Worm (Caenorhabditis elegans) whole organism, mixed stage, embryonic: Measurements from ENCODE around the gene ZK228.3.

Experiments used
- M03D4.4 ChIP-seq: sonication (generic microtip); optimal IDR thresholded peaks from 2 replicates; lab custom pipeline; 2017; ENCODE audit warnings: mild to moderate bottlenecking, missing genetic modification characterization, missing compliant biosample characterization
- blmp-1 ChIP-seq: fragments of 150-350 bp; optimal IDR thresholded peaks from 2 replicates; lab custom pipeline; 2014; ENCODE audit warnings: missing biosample characterization, missing genetic modification characterization
- ceh-39 ChIP-seq: fragments of 150-350 bp; optimal IDR thresholded peaks from 2 replicates; lab custom pipeline; 2014; ENCODE audit warnings: missing biosample characterization, missing genetic modification characterization
- ceh-83 ChIP-seq: fragments of 200-800 bp; sonication (Bioruptor generic); optimal IDR thresholded peaks from 2 replicates; lab custom pipeline; 2018; ENCODE audit warnings: mild to moderate bottlenecking, missing genetic modification characterization, missing compliant biosample characterization
- ces-1 ChIP-seq: fragments of 150-350 bp; optimal IDR thresholded peaks from 2 replicates; lab custom pipeline; 2014; ENCODE audit warnings: missing biosample characterization, missing genetic modification reagents, missing genetic modification characterization
- drap-1 ChIP-seq: fragments of 200-800 bp; sonication (Bioruptor generic); optimal IDR thresholded peaks from 3 replicates; lab custom pipeline; 2018; ENCODE audit warnings: mild to moderate bottlenecking, missing genetic modification characterization, missing compliant biosample characterization
- elt-1 ChIP-seq: sonication (generic microtip); optimal IDR thresholded peaks from 2 replicates; lab custom pipeline; 2017; ENCODE audit warnings: missing genetic modification characterization, mild to moderate bottlenecking, missing compliant biosample characterization, antibody characterized with exemption, moderate library complexity, borderline replicate concordance; ENCODE audit not compliant: insufficient read depth
- elt-3 ChIP-seq: fragments of 150-350 bp; optimal IDR thresholded peaks from 2 replicates; lab custom pipeline; 2014; ENCODE audit warnings: missing biosample characterization, missing genetic modification characterization
- flh-1 ChIP-seq: fragments of 200-800 bp; sonication (Bioruptor generic); optimal IDR thresholded peaks from 2 replicates; lab custom pipeline; 2018; ENCODE audit warnings: mild to moderate bottlenecking, missing genetic modification characterization, moderate library complexity, missing compliant biosample characterization
- ham-2 ChIP-seq: fragments of 200-800 bp; sonication (Bioruptor generic); optimal IDR thresholded peaks from 2 replicates; lab custom pipeline; 2018; ENCODE audit warnings: mild to moderate bottlenecking, missing genetic modification characterization, missing compliant biosample characterization
- hlh-1 ChIP-seq: fragments of 150-350 bp; optimal IDR thresholded peaks from 2 replicates; lab custom pipeline; 2014; ENCODE audit warnings: missing biosample characterization, missing genetic modification reagents, missing genetic modification characterization
- lsy-2 ChIP-seq: fragments of 150-350 bp; optimal IDR thresholded peaks from 2 replicates; lab custom pipeline; 2014; ENCODE audit warnings: missing biosample characterization, missing genetic modification characterization
- mab-5 ChIP-seq: fragments of 150-350 bp; optimal IDR thresholded peaks from 2 replicates; lab custom pipeline; 2014; ENCODE audit warnings: missing biosample characterization, missing genetic modification characterization
- mls-2 ChIP-seq: sonication (generic microtip); optimal IDR thresholded peaks from 2 replicates; lab custom pipeline; 2016; ENCODE audit warnings: mild to moderate bottlenecking, missing genetic modification characterization, moderate library complexity, missing compliant biosample characterization
- nhr-12 ChIP-seq: fragments of 150-350 bp; optimal IDR thresholded peaks from 2 replicates; lab custom pipeline; 2014; ENCODE audit warnings: missing biosample characterization, missing genetic modification characterization
- nhr-2 ChIP-seq: fragments of 150-350 bp; optimal IDR thresholded peaks from 2 replicates; lab custom pipeline; 2014; ENCODE audit warnings: missing biosample characterization, missing genetic modification characterization
- nhr-237 ChIP-seq: fragments of 150-350 bp; optimal IDR thresholded peaks from 2 replicates; lab custom pipeline; 2014; ENCODE audit warnings: missing biosample characterization, missing genetic modification characterization
- nhr-28 ChIP-seq: fragments of 150-350 bp; optimal IDR thresholded peaks from 2 replicates; lab custom pipeline; 2014; ENCODE audit warnings: missing biosample characterization, missing genetic modification characterization
- nhr-76 ChIP-seq: sonication (generic microtip); optimal IDR thresholded peaks from 2 replicates; lab custom pipeline; 2017; ENCODE audit warnings: missing biosample characterization, missing genetic modification characterization
- pha-4 ChIP-seq: fragments of 150-350 bp; optimal IDR thresholded peaks from 2 replicates; lab custom pipeline; 2018; ENCODE audit warnings: missing biosample characterization, missing genetic modification reagents, missing genetic modification characterization
- sem-2 ChIP-seq: fragments of 200-800 bp; sonication (Bioruptor generic); optimal IDR thresholded peaks from 2 replicates; lab custom pipeline; 2018; ENCODE audit warnings: mild to moderate bottlenecking, missing genetic modification characterization, missing compliant biosample characterization
- snpc-4 ChIP-seq: fragments of 150-350 bp; optimal IDR thresholded peaks from 2 replicates; lab custom pipeline; 2014; ENCODE audit warnings: missing biosample characterization, missing genetic modification characterization
- sptf-1 ChIP-seq: sonication (generic microtip); optimal IDR thresholded peaks from 2 replicates; lab custom pipeline; 2017; ENCODE audit warnings: mild to moderate bottlenecking, missing genetic modification characterization, moderate library complexity, missing compliant biosample characterization
- tbx-8 ChIP-seq: fragments of 200-800 bp; sonication (Bioruptor generic); optimal IDR thresholded peaks from 2 replicates; lab custom pipeline; 2018; ENCODE audit warnings: mild to moderate bottlenecking, missing genetic modification characterization, moderate library complexity, missing compliant biosample characterization
- unc-120 ChIP-seq: sonication (generic microtip); optimal IDR thresholded peaks from 2 replicates; lab custom pipeline; 2017; ENCODE audit warnings: missing genetic modification characterization, missing compliant biosample characterization; ENCODE audit not compliant: poor library complexity, severe bottlenecking
- unc-39 ChIP-seq: fragments of 150-350 bp; optimal IDR thresholded peaks from 2 replicates; lab custom pipeline; 2014; ENCODE audit warnings: missing biosample characterization, missing genetic modification characterization
- unc-62 ChIP-seq: fragments of 150-350 bp; optimal IDR thresholded peaks from 2 replicates; lab custom pipeline; 2014; ENCODE audit warnings: missing biosample characterization, missing genetic modification reagents, missing genetic modification characterization
- zip-8 ChIP-seq: fragments of 150-350 bp; optimal IDR thresholded peaks from 2 replicates; lab custom pipeline; 2014; ENCODE audit warnings: missing biosample characterization, missing genetic modification characterization
- ztf-11 ChIP-seq: fragments of 150-350 bp; optimal IDR thresholded peaks from 2 replicates; lab custom pipeline; 2014; ENCODE audit warnings: missing biosample characterization, missing genetic modification characterization

The ZK228.3 gene

ce11 chrV:18420797-18421196 lies 40.3 kb downstream of the ZK228.3 start, which contains the start of gene srj-26:
srj-26 (plus strand) TSS chrV:18421097.
- TF ChIP-seq tbx-8 (GFP tag; lab: Kevin White, UChicago) = no peak
- TF ChIP-seq nhr-2 (tag; lab: Kevin White, UChicago) = no peak
- TF ChIP-seq ceh-39 (tag; lab: Kevin White, UChicago) = no peak
- no peak for TF ChIP-seq unc-39 (tag; lab: Kevin White, UChicago)
- no peak for TF ChIP-seq mls-2 (tag; lab: Kevin White, UChicago)
- TF ChIP-seq unc-120 (tag; lab: Kevin White, UChicago) = no peak
- no peak for TF ChIP-seq nhr-28 (tag; lab: Kevin White, UChicago)
- no peak for TF ChIP-seq lsy-2 (tag; lab: Kevin White, UChicago)
- no peak for TF ChIP-seq nhr-12 (tag; lab: Kevin White, UChicago)
- TF ChIP-seq ztf-11 (tag; lab: Kevin White, UChicago) = no peak

- TF ChIP-seq nhr-76 (tag; lab: Kevin White, UChicago) = no peak
- TF ChIP-seq, all 35 proteins: peak for 0
Observed at ce11 chrV:18414051-18414450, 47.0 kb downstream of the ZK228.3 start, which contains the start of gene txt-8. txt-8 (plus strand) TSS chrV:18414351.

- TF ChIP-seq unc-39 (tag; lab: Kevin White, UChicago) (no peak), ham-2 (GFP tag; lab: Kevin White, UChicago) (no peak), pha-4 (tag; lab: Kevin White, UChicago) (no peak), nhr-12 (tag; lab: Kevin White, UChicago) (no peak), unc-62 (GFP tag; lab: Kevin White, UChicago) (no peak), drap-1 (GFP tag; lab: Kevin White, UChicago) (no peak), tbx-8 (GFP tag; lab: Kevin White, UChicago) (no peak), nhr-28 (tag; lab: Kevin White, UChicago) (no peak), M03D4.4 (tag; lab: Kevin White, UChicago) (no peak), sptf-1 (tag; lab: Kevin White, UChicago) (no peak), blmp-1 (tag; lab: Kevin White, UChicago) (no peak), lsy-2 (tag; lab: Kevin White, UChicago) (no peak), ceh-39 (tag; lab: Kevin White, UChicago) (no peak), ces-1 (GFP tag; lab: Kevin White, UChicago) (no peak), zip-8 (tag; lab: Kevin White, UChicago) (no peak), unc-120 (tag; lab: Kevin White, UChicago) (no peak), mab-5 (tag; lab: Kevin White, UChicago) (no peak), snpc-4 (tag; lab: Kevin White, UChicago) (no peak), ceh-83 (GFP tag; lab: Kevin White, UChicago) (no peak)
- TF ChIP-seq, all 35 proteins: peak for 0
Observed at ce11 chrV:18412887-18413286, 48.2 kb downstream of the ZK228.3 start, which contains the start of gene ZK262.2. ZK262.2 (minus strand) TSS chrV:18412987.

- no peak for TF ChIP-seq unc-120 (tag; lab: Kevin White, UChicago)
- TF ChIP-seq lsy-2 (tag; lab: Kevin White, UChicago) = no peak
- TF ChIP-seq elt-1 (tag; lab: Kevin White, UChicago) = no peak
Observed at ce11 chrV:18412351-18412750, 48.7 kb downstream of the ZK228.3 start.

ce11 chrV:18410142-18410541 lies 50.9 kb downstream of the ZK228.3 start, which contains the start of gene srh-207:
srh-207 (minus strand) TSS chrV:18410242.
- TF ChIP-seq pha-4 (tag; lab: Kevin White, UChicago) (no peak), snpc-4 (tag; lab: Kevin White, UChicago) (no peak), mls-2 (tag; lab: Kevin White, UChicago) (no peak), nhr-237 (tag; lab: Kevin White, UChicago) (no peak), flh-1 (GFP tag; lab: Kevin White, UChicago) (no peak), M03D4.4 (tag; lab: Kevin White, UChicago) (no peak), hlh-1 (tag; lab: Kevin White, UChicago) (no peak), ceh-83 (GFP tag; lab: Kevin White, UChicago) (no peak), elt-3 (no peak), sem-2 (GFP tag; lab: Kevin White, UChicago) (no peak)
